Worm (Caenorhabditis elegans): ENCODE data around the gene klc-1.

Gene klc-1

ce11 chrIV:11109771-11110170, 26.2 kb downstream of the klc-1 start, which contains the start of gene pigk-1 (continued):
- no peak for TF ChIP-seq zfh-2 (GFP tag; conservative IDR thresholded peaks at IDR 0.05)
- TF ChIP-seq ZK185.1 (tag; optimal IDR thresholded peaks at IDR 0.05; ENCODE audit: poor library complexity, severe bottlenecking) = peak; percentile 30
- TF ChIP-seq cebp-2 (GFP tag; IDR thresholded peaks at IDR 0.05) = 0 out of 2 replicates have a peak, but pooled peaks have one; percentile 41
- TF ChIP-seq F23B12.7 (tag; optimal IDR thresholded peaks at IDR 0.05; ENCODE audit: insufficient read depth) = no peak
- TF ChIP-seq unc-130 (GFP tag; optimal IDR thresholded peaks at IDR 0.05) = peak; percentile 34
- TF ChIP-seq C06A6.2 (GFP tag; conservative IDR thresholded peaks at IDR 0.05) = no peak
- no peak for TF ChIP-seq cebp-1 (GFP tag; IDR thresholded peaks at IDR 0.05)
- no peak for TF ChIP-seq cebp-1 (tag; optimal IDR thresholded peaks at IDR 0.05)
- no peak for TF ChIP-seq ztf-28 (GFP tag; IDR thresholded peaks at IDR 0.05)
- TF ChIP-seq nfyb-1 (GFP tag; IDR thresholded peaks at IDR 0.05) = no peak; the same call in 1 of the 2 replicates
- TF ChIP-seq athp-1 (tag; optimal IDR thresholded peaks at IDR 0.05) = peak; percentile 28
- no peak for TF ChIP-seq dox-1 (GFP tag; IDR thresholded peaks at IDR 0.05)
- peak; percentile 50 for TF ChIP-seq tbp1 (GFP tag; optimal IDR thresholded peaks at IDR 0.05)
- TF ChIP-seq B0336.3 (GFP tag; IDR thresholded peaks at IDR 0.05) = peak; percentile 88
- TF ChIP-seq lsy-27 (tag; optimal IDR thresholded peaks at IDR 0.05; ENCODE audit: borderline replicate concordance, insufficient read depth) = no peak
- TF ChIP-seq mcd-1 (GFP tag; IDR thresholded peaks at IDR 0.05) = peak; percentile 48; the same call in 1 of the 2 replicates
- TF ChIP-seq egl-18 (GFP tag; IDR thresholded peaks at IDR 0.05) = no peak
- no peak for TF ChIP-seq nhr-90 (tag; optimal IDR thresholded peaks at IDR 0.05)
- TF ChIP-seq bed-1 (GFP tag; IDR thresholded peaks at IDR 0.05) = peak; percentile 69; the same call in 1 of the 2 replicates
- TF ChIP-seq madf-8 (GFP tag; conservative IDR thresholded peaks at IDR 0.05) = peak; percentile 35; the same call in 1 of the 2 replicates
- no peak for TF ChIP-seq let-607 (tag; optimal IDR thresholded peaks at IDR 0.05)
- TF ChIP-seq ets-4 (GFP tag; optimal IDR thresholded peaks at IDR 0.05) = no peak
- TF ChIP-seq gei-17 (GFP tag; optimal IDR thresholded peaks at IDR 0.05) = no peak
- peak; percentile 17; the same call in 1 of the 2 replicates for TF ChIP-seq aptf-3 (GFP tag; IDR thresholded peaks at IDR 0.05)
- peak; percentile 44 for TF ChIP-seq lsl-1 (GFP tag; optimal IDR thresholded peaks at IDR 0.05)
- TF ChIP-seq ceh-79 (tag; optimal IDR thresholded peaks at IDR 0.05) = no peak
- peak; percentile 76 for TF ChIP-seq attf-6 (GFP tag; IDR thresholded peaks at IDR 0.05)
- no peak for TF ChIP-seq mel-28 (tag; optimal IDR thresholded peaks at IDR 0.05; ENCODE audit: borderline replicate concordance)
- no peak for TF ChIP-seq lin-26 (GFP tag; IDR thresholded peaks at IDR 0.05)
- TF ChIP-seq fkh-3 (tag; optimal IDR thresholded peaks at IDR 0.05) = no peak
- TF ChIP-seq ekl-4 (GFP tag; IDR thresholded peaks at IDR 0.05) = peak; percentile 57
- no peak for TF ChIP-seq atf-7 (tag; optimal IDR thresholded peaks at IDR 0.05)
- TF ChIP-seq rcor-1 (GFP tag; IDR thresholded peaks at IDR 0.05) = peak; percentile 66; the same call in 1 of the 2 replicates
- no peak for TF ChIP-seq Y95B8A.8 (GFP tag; IDR thresholded peaks at IDR 0.05)
- TF ChIP-seq tlf-1 (GFP tag; optimal IDR thresholded peaks at IDR 0.05) = peak; percentile 29
- TF ChIP-seq nhr-179 (tag; optimal IDR thresholded peaks at IDR 0.05) = no peak
- no peak for TF ChIP-seq Y79H2A.3 (GFP tag; conservative IDR thresholded peaks at IDR 0.05)
- no peak for TF ChIP-seq egrh-3 (GFP tag; IDR thresholded peaks at IDR 0.05)
- no peak for TF ChIP-seq madf-10 (tag; optimal IDR thresholded peaks at IDR 0.05)
- no peak for TF ChIP-seq egl-44 (GFP tag; IDR thresholded peaks at IDR 0.05)
- TF ChIP-seq ztf-25 (GFP tag; IDR thresholded peaks at IDR 0.05) = no peak
- TF ChIP-seq die-1 (tag; optimal IDR thresholded peaks at IDR 0.05) = no peak
- TF ChIP-seq chd-7 (tag; optimal IDR thresholded peaks at IDR 0.05) = no peak
- no peak for TF ChIP-seq pbrm-1 (GFP tag; IDR thresholded peaks at IDR 0.05)
- TF ChIP-seq ceh-58 (GFP tag; IDR thresholded peaks at IDR 0.05) = 0 out of 2 replicates have a peak, but pooled peaks have one; percentile 76
- TF ChIP-seq zim-3 (tag; optimal IDR thresholded peaks at IDR 0.05) = no peak
- TF ChIP-seq snpc-3.4 (tag; optimal IDR thresholded peaks at IDR 0.05) = peak; percentile 43
- no peak for TF ChIP-seq nhr-27 (tag; optimal IDR thresholded peaks at IDR 0.05)
- no peak for TF ChIP-seq F57A8.1 (GFP tag; optimal IDR thresholded peaks at IDR 0.05)
